Fruit fly (Drosophila melanogaster) whole organism: ENCODE measurements around the gene tex.

ENCODE experiments used
- CG8478 ChIP-seq: fragments of >200 bp; optimal IDR thresholded peaks from 2 replicates; lab custom pipeline; 2018; ENCODE audit warnings: inconsistent platforms
- EcR ChIP-seq, 2 experiments: fragments of >200 bp; optimal IDR thresholded peaks; 2 replicates each; lab custom pipeline; 2017; ENCODE audit warnings: missing biosample characterization in 2 of 2, missing genetic modification characterization in 2 of 2, missing genetic modification reagents in 2 of 2
- pan ChIP-seq: fragments of >200 bp; optimal IDR thresholded peaks from 2 replicates; lab custom pipeline; 2017
- psq ChIP-seq: fragments of >200 bp; optimal IDR thresholded peaks from 2 replicates; lab custom pipeline; 2017
- usp ChIP-seq: fragments of >200 bp; optimal IDR thresholded peaks from 2 replicates; lab custom pipeline; 2017; ENCODE audit warnings: missing biosample characterization, missing genetic modification characterization, mixed read lengths

- no peak for TF ChIP-seq EcR (GFP tag; optimal IDR thresholded peaks at IDR 0.05; lab: Kevin White, UChicago)
- no peak for TF ChIP-seq usp
- no peak for TF ChIP-seq CG8478 (lab: Kevin White, UChicago)
- no peak for TF ChIP-seq psq
- no peak for TF ChIP-seq pan (lab: Kevin White, UChicago)
Observed at dm6 chr3R:8349449-8350115, 41.1 kb upstream of the tex start, which contains the start of gene Atg13.
